Fruit fly (Drosophila melanogaster) whole organism, embryonic: ENCODE data around the gene NFAT.
A peak's percentile ranks its signal among the peaks of the same experiment; 100 is the strongest.

Experiments used
- Atf6 ChIP-seq: fragments of 200-800 bp; sonication (Bioruptor generic); IDR thresholded peaks from 2 replicates; pipeline ENCODE4 v1.3.6; 2022; ENCODE audit warnings: missing biosample characterization, missing genetic modification characterization
- Awh ChIP-seq: fragments of 200-800 bp; sonication (Bioruptor generic); IDR thresholded peaks from 2 replicates; pipeline ENCODE4, ENCODE4 v1.3.6; 2022; ENCODE audit warnings: missing biosample characterization, missing genetic modification characterization
- Bteb2 ChIP-seq: fragments of 200-800 bp; sonication (Bioruptor generic); optimal IDR thresholded peaks from 2 replicates; lab custom pipeline; 2016; ENCODE audit warnings: missing biosample characterization, missing genetic modification characterization
- CG10209 ChIP-seq: fragments of 200-800 bp; sonication (Bioruptor generic); optimal IDR thresholded peaks from 3 replicates; lab custom pipeline; 2017; ENCODE audit warnings: missing biosample characterization, mild to moderate bottlenecking, missing genetic modification characterization, missing genetic modification reagents
- CG10462 ChIP-seq: fragments of 200-800 bp; sonication (Bioruptor generic); optimal IDR thresholded peaks from 2 replicates; lab custom pipeline; 2016; ENCODE audit warnings: missing biosample characterization, missing genetic modification characterization
- CG11247 ChIP-seq: fragments of 200-800 bp; sonication (Bioruptor generic); IDR thresholded peaks from 2 replicates; pipeline ENCODE4 v1.3.6; 2022; ENCODE audit warnings: missing biosample characterization, missing genetic modification characterization
- CG11696 ChIP-seq: fragments of 200-800 bp; sonication (Bioruptor generic); IDR thresholded peaks from 2 replicates; pipeline ENCODE4 v1.3.6; 2022; ENCODE audit warnings: missing biosample characterization, missing genetic modification characterization
- CG15696 ChIP-seq: fragments of 200-800 bp; sonication (Bioruptor generic); optimal IDR thresholded peaks from 2 replicates; lab custom pipeline; 2019; ENCODE audit warnings: missing biosample characterization, mild to moderate bottlenecking, missing genetic modification characterization, moderate library complexity
- CG16863 ChIP-seq: fragments of 200-800 bp; sonication (Bioruptor generic); optimal IDR thresholded peaks from 3 replicates; lab custom pipeline; 2016; ENCODE audit warnings: missing biosample characterization, missing genetic modification characterization
- CG17612 ChIP-seq: fragments of 200-800 bp; sonication (Bioruptor generic); IDR thresholded peaks from 2 replicates; pipeline ENCODE4 v1.3.6; 2022; ENCODE audit warnings: missing biosample characterization, missing genetic modification characterization
- CG30431 ChIP-seq: fragments of 200-800 bp; sonication (Bioruptor generic); optimal IDR thresholded peaks from 2 replicates; lab custom pipeline; 2017; ENCODE audit warnings: missing biosample characterization, missing genetic modification characterization
- CG3065 ChIP-seq: fragments of 200-800 bp; sonication (Bioruptor generic); optimal IDR thresholded peaks from 2 replicates; lab custom pipeline; 2016; ENCODE audit warnings: missing biosample characterization, missing genetic modification characterization
- CG34376 ChIP-seq: fragments of 200-800 bp; sonication (Bioruptor generic); optimal IDR thresholded peaks from 2 replicates; lab custom pipeline; 2018; ENCODE audit warnings: missing biosample characterization, mild to moderate bottlenecking, missing genetic modification characterization
- CG4424 ChIP-seq: fragments of 200-800 bp; sonication (Bioruptor generic); optimal IDR thresholded peaks from 3 replicates; lab custom pipeline; 2016; ENCODE audit warnings: missing biosample characterization, missing genetic modification characterization
- CG7372 ChIP-seq: fragments of 200-800 bp; sonication (Bioruptor generic); IDR thresholded peaks from 2 replicates; pipeline ENCODE4 v1.3.6; 2022; ENCODE audit warnings: missing biosample characterization, missing genetic modification characterization
- CG7839 ChIP-seq: fragments of 200-800 bp; sonication (Bioruptor generic); optimal IDR thresholded peaks from 3 replicates; lab custom pipeline; 2018; ENCODE audit warnings: missing biosample characterization, mild to moderate bottlenecking, missing genetic modification characterization, moderate library complexity
- CG7928 ChIP-seq: fragments of 200-800 bp; sonication (Bioruptor generic); optimal IDR thresholded peaks from 2 replicates; lab custom pipeline; 2017; ENCODE audit warnings: missing biosample characterization, mild to moderate bottlenecking, missing genetic modification characterization
- CG7987 ChIP-seq: fragments of 200-800 bp; sonication (Bioruptor generic); optimal IDR thresholded peaks from 2 replicates; lab custom pipeline; 2018; ENCODE audit warnings: missing biosample characterization, mild to moderate bottlenecking, missing genetic modification characterization, moderate library complexity
- CG9876 ChIP-seq: fragments of 200-800 bp; sonication (Bioruptor generic); optimal IDR thresholded peaks from 2 replicates; lab custom pipeline; 2016; ENCODE audit warnings: missing biosample characterization, missing genetic modification characterization
- Dad ChIP-seq: fragments of 200-800 bp; sonication (Bioruptor generic); optimal IDR thresholded peaks from 3 replicates; lab custom pipeline; 2016; ENCODE audit warnings: missing biosample characterization, missing genetic modification characterization
- Mad ChIP-seq: fragments of 200-800 bp; sonication (Bioruptor generic); optimal IDR thresholded peaks from 2 replicates; lab custom pipeline; 2016; ENCODE audit warnings: missing biosample characterization, missing genetic modification characterization
- Med ChIP-seq: fragments of 200-800 bp; sonication (Bioruptor generic); peaks from one replicate; lab custom pipeline; 2016; ENCODE audit warnings: missing biosample characterization, missing genetic modification characterization, mild to moderate bottlenecking, inconsistent platforms, moderate library complexity
- Mrtf ChIP-seq: fragments of 200-800 bp; sonication (Bioruptor generic); IDR thresholded peaks from 3 replicates; pipeline ENCODE4 v1.3.6; 2022; ENCODE audit warnings: missing biosample characterization, missing genetic modification characterization
- Nf-YA ChIP-seq: fragments of 200-800 bp; sonication (Bioruptor generic); IDR thresholded peaks from 2 replicates; pipeline ENCODE4 v1.3.6; 2022; ENCODE audit warnings: missing biosample characterization, missing genetic modification characterization
- Nf-YC ChIP-seq: fragments of 200-800 bp; optimal IDR thresholded peaks from 3 replicates; lab custom pipeline; 2019; ENCODE audit warnings: missing biosample characterization, mild to moderate bottlenecking, missing genetic modification characterization, moderate library complexity
- Pdp1 ChIP-seq, 2 experiments: fragments of 200-800 bp; sonication (Bioruptor generic); optimal IDR thresholded peaks; 3 replicates each; lab custom pipeline; 2016; ENCODE audit warnings: missing biosample characterization in 2 of 2, missing genetic modification characterization in 2 of 2, mild to moderate bottlenecking in 1 of 2, moderate library complexity in 1 of 2
- Ptx1 ChIP-seq: fragments of 200-800 bp; sonication (Bioruptor generic); IDR thresholded peaks from 2 replicates; pipeline ENCODE4 v1.3.6; 2022; ENCODE audit warnings: missing biosample characterization, missing genetic modification characterization
- Usf ChIP-seq: fragments of 200-800 bp; sonication (Bioruptor generic); optimal IDR thresholded peaks from 2 replicates; lab custom pipeline; 2017; ENCODE audit warnings: missing genotype, missing biosample characterization, missing genetic modification characterization
- YL-1 ChIP-seq: fragments of 200-800 bp; sonication (Bioruptor generic); optimal IDR thresholded peaks from 3 replicates; lab custom pipeline; 2017; ENCODE audit warnings: missing biosample characterization, mild to moderate bottlenecking, missing genetic modification characterization
- ab ChIP-seq: fragments of 200-800 bp; sonication (Bioruptor generic); optimal IDR thresholded peaks from 2 replicates; lab custom pipeline; 2016; ENCODE audit warnings: missing biosample characterization, missing genetic modification characterization
- chinmo ChIP-seq: fragments of 200-800 bp; sonication (Bioruptor generic); IDR thresholded peaks from 4 replicates; pipeline ENCODE4 v1.3.6; 2022; ENCODE audit warnings: missing biosample characterization, missing genetic modification characterization; ENCODE audit not compliant: partially characterized antibody
- eyg ChIP-seq: fragments of 200-800 bp; sonication (Bioruptor generic); optimal IDR thresholded peaks from 3 replicates; lab custom pipeline; 2016; ENCODE audit warnings: missing biosample characterization, missing genetic modification characterization
- ftz-f1 ChIP-seq: fragments of 200-800 bp; sonication (Bioruptor generic); optimal IDR thresholded peaks from 2 replicates; lab custom pipeline; 2016; ENCODE audit warnings: missing biosample characterization, missing genetic modification characterization
- gfzf ChIP-seq: fragments of 200-800 bp; sonication (Bioruptor generic); optimal IDR thresholded peaks from 2 replicates; lab custom pipeline; 2016; ENCODE audit warnings: missing biosample characterization, mild to moderate bottlenecking, missing genetic modification characterization, moderate library complexity
- gsb ChIP-seq: fragments of 200-800 bp; sonication (Bioruptor generic); IDR thresholded peaks from 2 replicates; pipeline ENCODE4 v1.3.6; 2022; ENCODE audit warnings: missing biosample characterization, missing genetic modification characterization
- h ChIP-seq: fragments of >200 bp; optimal IDR thresholded peaks from 2 replicates; lab custom pipeline; 2017
- inv ChIP-seq: fragments of 200-800 bp; sonication (Bioruptor generic); IDR thresholded peaks from 2 replicates; pipeline ENCODE4 v1.3.6; 2022; ENCODE audit warnings: missing biosample characterization, missing genetic modification characterization; ENCODE audit not compliant: partially characterized antibody
- nmo ChIP-seq: fragments of 200-800 bp; sonication (Bioruptor generic); optimal IDR thresholded peaks from 2 replicates; lab custom pipeline; 2018; ENCODE audit warnings: missing biosample characterization, mild to moderate bottlenecking, missing genetic modification characterization, moderate library complexity
- oc ChIP-seq: fragments of 200-800 bp; sonication (Bioruptor generic); optimal IDR thresholded peaks from 2 replicates; lab custom pipeline; 2018; ENCODE audit warnings: missing biosample characterization, mild to moderate bottlenecking, missing genetic modification characterization, moderate library complexity
- phol ChIP-seq: fragments of 200-800 bp; sonication (Bioruptor generic); optimal IDR thresholded peaks from 3 replicates; lab custom pipeline; 2018; ENCODE audit warnings: missing biosample characterization, mild to moderate bottlenecking, missing genetic modification characterization, moderate library complexity
- pros ChIP-seq: fragments of 200-800 bp; sonication (Bioruptor generic); optimal IDR thresholded peaks from 3 replicates; lab custom pipeline; 2019; ENCODE audit warnings: missing biosample characterization, mild to moderate bottlenecking, missing genetic modification characterization, moderate library complexity
- sug ChIP-seq: fragments of 200-800 bp; optimal IDR thresholded peaks from 2 replicates; lab custom pipeline; 2019; ENCODE audit warnings: missing biosample characterization, mild to moderate bottlenecking, missing genetic modification characterization, moderate library complexity
- tap ChIP-seq: fragments of 200-800 bp; optimal IDR thresholded peaks from 3 replicates; lab custom pipeline; 2019; ENCODE audit warnings: missing biosample characterization, mild to moderate bottlenecking, missing genetic modification characterization, moderate library complexity
- tll ChIP-seq, 2 experiments: fragments of 200-800 bp in 1 of 2; fragments of >200 bp in 1 of 2; sonication (Bioruptor generic) in 1 of 2; optimal IDR thresholded peaks; 2 replicates each; lab custom pipeline; 2017 to 2019; ENCODE audit warnings: missing biosample characterization in 2 of 2, missing genetic modification characterization in 2 of 2, mild to moderate bottlenecking in 1 of 2, moderate library complexity in 1 of 2
- toy ChIP-seq: fragments of 200-800 bp; sonication (Bioruptor generic); IDR thresholded peaks from 2 replicates; pipeline ENCODE4 v1.3.6; 2022; ENCODE audit warnings: missing biosample characterization, missing genetic modification characterization
- trem ChIP-seq: fragments of 200-800 bp; optimal IDR thresholded peaks from 3 replicates; lab custom pipeline; 2019; ENCODE audit warnings: missing biosample characterization, mild to moderate bottlenecking, missing genetic modification characterization, moderate library complexity
- trh ChIP-seq: fragments of 200-800 bp; sonication (Bioruptor generic); optimal IDR thresholded peaks from 2 replicates; lab custom pipeline; 2016; ENCODE audit warnings: missing biosample characterization, missing genetic modification characterization

The NFAT gene

DNA sequence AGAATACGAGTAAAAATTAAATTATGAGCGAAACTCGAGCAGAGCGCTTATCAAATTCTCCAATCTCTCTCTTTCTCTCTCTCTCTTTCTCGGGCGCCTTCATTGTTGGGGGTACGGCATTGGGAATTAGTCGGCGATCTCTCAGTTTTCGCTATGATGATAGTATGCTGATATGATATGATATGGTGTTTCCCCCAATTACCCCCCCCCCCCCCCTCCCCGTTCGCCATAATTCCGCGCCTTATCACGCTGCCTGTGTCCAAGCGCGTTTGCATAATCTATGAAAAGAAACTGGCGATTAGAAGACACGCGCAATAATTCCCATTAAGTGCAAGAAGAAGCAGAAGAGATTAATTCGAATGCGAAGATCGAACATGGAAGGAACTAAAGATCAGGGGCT, 12.3 kb downstream of the NFAT start (continued):
- no peak for TF ChIP-seq tll (GFP tag; optimal IDR thresholded peaks at IDR 0.05; lab: Kevin White, UChicago)
- TF ChIP-seq Dad (GFP tag; lab: Kevin White, UChicago): no peak
- TF ChIP-seq CG7928: no peak
- TF ChIP-seq CG34376 (GFP tag; lab: Kevin White, UChicago): peak; percentile 73
- TF ChIP-seq sug (tag; lab: Kevin White, UChicago): peak; percentile 98
- no peak for TF ChIP-seq YL-1 (GFP tag; lab: Kevin White, UChicago)

DNA sequence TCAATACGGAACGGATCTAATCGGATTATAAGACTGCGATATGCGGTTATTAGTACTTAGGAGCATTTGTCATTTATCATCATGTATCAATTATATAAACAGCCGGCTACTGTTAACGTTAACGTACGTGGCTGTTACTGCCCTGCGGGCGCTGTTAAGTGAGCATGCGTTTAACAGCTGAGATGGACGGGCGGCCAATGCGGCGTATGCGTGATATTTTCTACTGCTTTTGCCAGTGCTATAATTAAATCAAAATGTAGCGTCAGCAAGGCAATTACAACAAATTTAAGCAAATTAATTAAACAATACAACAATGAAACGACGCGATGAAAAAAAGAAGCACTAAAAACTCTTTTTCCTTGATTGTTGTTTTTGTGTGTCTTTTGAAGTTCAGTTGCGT, 13.0 kb downstream of the NFAT start:
- TF ChIP-seq CG7372 (GFP tag; lab: Robert Waterston, UW): peak; percentile 80
- no peak for TF ChIP-seq phol (tag; lab: Kevin White, UChicago)
- 0 out of 4 replicates have a peak, but pooled peaks have one; percentile 55 for TF ChIP-seq chinmo (GFP tag; lab: Robert Waterston, UW)
- TF ChIP-seq ab (GFP tag; lab: Kevin White, UChicago): no peak
- peak; percentile 61 for TF ChIP-seq CG7987 (GFP tag; lab: Kevin White, UChicago)
- no peak for TF ChIP-seq Atf6 (GFP tag; lab: Robert Waterston, UW)
- TF ChIP-seq h: no peak
- peak in 1 of 2 experiments; percentile 75 for TF ChIP-seq Pdp1 (GFP tag; optimal IDR thresholded peaks at IDR 0.05; lab: Kevin White, UChicago)
- TF ChIP-seq Mad (GFP tag; lab: Kevin White, UChicago): no peak
- no peak for TF ChIP-seq pros
- TF ChIP-seq Med (GFP tag; lab: Kevin White, UChicago): peak; percentile 46
- TF ChIP-seq CG30431 (GFP tag; lab: Kevin White, UChicago): no peak
- TF ChIP-seq CG17612 (GFP tag; lab: Robert Waterston, UW): no peak
- no peak for TF ChIP-seq CG10462 (GFP tag; lab: Kevin White, UChicago)
- no peak for TF ChIP-seq Awh (GFP tag; lab: Robert Waterston, UW)

DNA sequence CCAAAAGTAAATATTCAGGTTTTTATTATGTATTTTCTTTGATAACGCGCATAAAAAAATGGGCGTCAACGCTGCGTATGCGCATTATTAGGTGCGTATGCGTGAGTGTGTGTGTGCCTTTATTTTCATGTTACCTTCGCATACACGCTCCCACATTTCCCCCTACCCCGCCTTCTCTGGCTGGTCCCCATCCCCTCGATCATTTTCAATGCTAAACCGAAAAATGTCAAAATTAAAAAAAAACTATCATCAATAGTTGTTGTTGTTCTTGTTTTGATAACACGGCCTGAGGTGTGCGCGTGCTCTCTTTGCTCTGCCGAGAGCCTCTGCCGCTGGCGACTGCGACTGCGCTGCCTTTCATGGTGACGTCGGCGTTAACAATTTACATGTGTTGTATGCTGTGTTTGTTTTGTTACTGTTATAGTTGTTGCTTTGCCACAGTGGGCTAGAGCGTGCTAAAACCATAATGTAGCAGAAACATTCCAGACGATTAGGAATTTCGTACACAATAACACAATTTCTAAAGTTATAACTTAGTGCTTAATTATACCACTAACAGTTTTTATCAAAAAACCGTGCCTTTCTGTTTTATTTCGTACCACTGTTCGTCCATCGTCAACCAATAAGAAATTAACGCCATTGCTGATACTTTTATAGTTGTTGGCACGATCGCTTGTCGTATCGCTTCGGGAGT, 15.6 kb downstream of the NFAT start:
- TF ChIP-seq Ptx1 (GFP tag; lab: Robert Waterston, UW): peak; percentile 99
- TF ChIP-seq Nf-YA (GFP tag; lab: Robert Waterston, UW): peak; percentile 98
- TF ChIP-seq CG7839: peak; percentile 99
- peak; percentile 99 for TF ChIP-seq CG4424 (GFP tag; lab: Kevin White, UChicago)
- peak; percentile 98 for TF ChIP-seq gsb
- TF ChIP-seq CG15696: peak; percentile 91
- TF ChIP-seq CG34376 (GFP tag; lab: Kevin White, UChicago): peak; percentile 98
- TF ChIP-seq CG11696 (GFP tag; lab: Robert Waterston, UW): peak; percentile 96
- peak; percentile 94 for TF ChIP-seq trem (tag; lab: Kevin White, UChicago)
- peak; percentile 98 for TF ChIP-seq eyg
- TF ChIP-seq inv (GFP tag; lab: Robert Waterston, UW): peak; percentile 58
- peak; percentile 97 for TF ChIP-seq Nf-YC (tag; lab: Kevin White, UChicago)
- peak; percentile 99 for TF ChIP-seq CG16863 (GFP tag; lab: Kevin White, UChicago)
- peak; percentile 98 for TF ChIP-seq Bteb2 (GFP tag; lab: Kevin White, UChicago)
- peak; percentile 82 for TF ChIP-seq ftz-f1 (GFP tag; lab: Kevin White, UChicago)
- peak; percentile 99 for TF ChIP-seq oc
- TF ChIP-seq Usf (GFP tag; lab: Kevin White, UChicago): peak; percentile 95
- peak; percentile 99 for TF ChIP-seq Mrtf
- TF ChIP-seq Mad (GFP tag; lab: Kevin White, UChicago): peak; percentile 98
- peak; percentile 99 for TF ChIP-seq CG10209
- TF ChIP-seq CG9876 (GFP tag; lab: Kevin White, UChicago): peak; percentile 97
- TF ChIP-seq CG3065 (GFP tag; lab: Kevin White, UChicago): peak; percentile 96
- TF ChIP-seq nmo (GFP tag; lab: Kevin White, UChicago): peak; percentile 99
- TF ChIP-seq gfzf (GFP tag; lab: Kevin White, UChicago): peak; percentile 26
- peak; percentile 99 for TF ChIP-seq CG11247 (GFP tag; lab: Robert Waterston, UW)
- TF ChIP-seq trh (GFP tag; lab: Kevin White, UChicago): peak; percentile 94
- peak; percentile 99 for TF ChIP-seq CG7372 (GFP tag; lab: Robert Waterston, UW)
- peak; percentile 99 for TF ChIP-seq tap
- peak; percentile 96 for TF ChIP-seq toy (GFP tag; lab: Robert Waterston, UW)
